Worm (Caenorhabditis elegans) whole organism, mixed stage, embryonic: ENCODE data around the gene Y54G2A.32.

Source experiments
- bed-3 ChIP-seq: fragments of 200-800 bp; sonication (Bioruptor generic); optimal IDR thresholded peaks from 3 replicates; lab custom pipeline; 2018; ENCODE audit warnings: mild to moderate bottlenecking, missing genetic modification characterization, moderate library complexity, missing compliant biosample characterization
- ceh-39 ChIP-seq: fragments of 150-350 bp; optimal IDR thresholded peaks from 2 replicates; lab custom pipeline; 2014; ENCODE audit warnings: missing biosample characterization, missing genetic modification characterization
- ces-1 ChIP-seq: fragments of 150-350 bp; optimal IDR thresholded peaks from 2 replicates; lab custom pipeline; 2014; ENCODE audit warnings: missing biosample characterization, missing genetic modification reagents, missing genetic modification characterization
- elt-3 ChIP-seq: fragments of 150-350 bp; optimal IDR thresholded peaks from 2 replicates; lab custom pipeline; 2014; ENCODE audit warnings: missing biosample characterization, missing genetic modification characterization
- flh-1 ChIP-seq: fragments of 200-800 bp; sonication (Bioruptor generic); optimal IDR thresholded peaks from 2 replicates; lab custom pipeline; 2018; ENCODE audit warnings: mild to moderate bottlenecking, missing genetic modification characterization, moderate library complexity, missing compliant biosample characterization
- lin-13 ChIP-seq: fragments of 150-350 bp; optimal IDR thresholded peaks from 2 replicates; lab custom pipeline; 2014; ENCODE audit warnings: missing biosample characterization, missing genetic modification characterization
- lsy-2 ChIP-seq: fragments of 150-350 bp; optimal IDR thresholded peaks from 2 replicates; lab custom pipeline; 2014; ENCODE audit warnings: missing biosample characterization, missing genetic modification characterization
- mep-1 ChIP-seq: fragments of 150-350 bp; optimal IDR thresholded peaks from 2 replicates; lab custom pipeline; 2017; ENCODE audit warnings: missing biosample characterization, missing genetic modification reagents, missing genetic modification characterization, inconsistent platforms
- mls-2 ChIP-seq: sonication (generic microtip); optimal IDR thresholded peaks from 2 replicates; lab custom pipeline; 2016; ENCODE audit warnings: mild to moderate bottlenecking, missing genetic modification characterization, moderate library complexity, missing compliant biosample characterization
- nhr-237 ChIP-seq: fragments of 150-350 bp; optimal IDR thresholded peaks from 2 replicates; lab custom pipeline; 2014; ENCODE audit warnings: missing biosample characterization, missing genetic modification characterization
- nhr-28 ChIP-seq: fragments of 150-350 bp; optimal IDR thresholded peaks from 2 replicates; lab custom pipeline; 2014; ENCODE audit warnings: missing biosample characterization, missing genetic modification characterization
- pha-4 ChIP-seq: fragments of 150-350 bp; optimal IDR thresholded peaks from 2 replicates; lab custom pipeline; 2018; ENCODE audit warnings: missing biosample characterization, missing genetic modification reagents, missing genetic modification characterization
- unc-62 ChIP-seq: fragments of 150-350 bp; optimal IDR thresholded peaks from 2 replicates; lab custom pipeline; 2014; ENCODE audit warnings: missing biosample characterization, missing genetic modification reagents, missing genetic modification characterization
- zip-8 ChIP-seq: fragments of 150-350 bp; optimal IDR thresholded peaks from 2 replicates; lab custom pipeline; 2014; ENCODE audit warnings: missing biosample characterization, missing genetic modification characterization

DNA sequence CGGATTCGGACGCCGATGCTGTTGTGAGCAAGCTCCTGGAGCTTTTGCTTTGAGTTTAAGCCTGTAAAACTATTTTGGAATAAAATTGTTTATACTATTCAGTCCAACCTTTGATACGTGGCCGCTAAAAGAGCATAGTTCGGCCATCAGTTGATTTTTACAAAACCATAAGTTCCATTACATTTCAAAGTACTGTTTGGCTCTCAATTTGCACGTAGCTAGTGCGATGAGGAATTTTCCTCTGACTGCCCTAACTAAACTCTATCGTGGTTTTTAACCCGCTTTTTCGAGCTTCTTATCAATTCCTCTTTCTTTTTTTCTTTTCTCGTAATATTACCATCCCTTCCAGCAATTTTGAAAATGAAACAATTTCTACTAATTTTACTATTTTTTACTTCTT, 19.7 kb downstream of the Y54G2A.32 start, which contains the start of gene clec-80:
- no peak for TF ChIP-seq nhr-237 (tag; lab: Kevin White, UChicago)
- no peak for TF ChIP-seq flh-1 (GFP tag; lab: Kevin White, UChicago)
- TF ChIP-seq mep-1 (tag; lab: Kevin White, UChicago), result no peak
- TF ChIP-seq lin-13 (tag; lab: Kevin White, UChicago), result no peak
- no peak for TF ChIP-seq bed-3
- TF ChIP-seq pha-4 (tag; lab: Kevin White, UChicago), result no peak
- no peak for TF ChIP-seq ceh-39 (tag; lab: Kevin White, UChicago)
- no peak for TF ChIP-seq zip-8
- no peak for TF ChIP-seq lsy-2
- TF ChIP-seq unc-62 (GFP tag; lab: Kevin White, UChicago), result no peak
- TF ChIP-seq mls-2 (tag; lab: Kevin White, UChicago), result no peak
- no peak for TF ChIP-seq ces-1
- no peak for TF ChIP-seq nhr-28 (tag; lab: Kevin White, UChicago)
- TF ChIP-seq elt-3 (tag; lab: Kevin White, UChicago), result no peak
